Worm (Caenorhabditis elegans): Measurements from ENCODE around the gene era-1.

The era-1 gene

ce11 chrV:6736877-6737276 lies 34.0 kb downstream of the era-1 start:
- TF ChIP-seq dve-1 (tag; optimal IDR thresholded peaks at IDR 0.05) (no peak), odd-2 (tag; optimal IDR thresholded peaks at IDR 0.05) (no peak), K02D7.2 (tag; optimal IDR thresholded peaks at IDR 0.05) (no peak), ztf-16 (tag; optimal IDR thresholded peaks at IDR 0.05) (no peak), ceh-14 (tag; optimal IDR thresholded peaks at IDR 0.05) (no peak), mec-3 (tag; optimal IDR thresholded peaks at IDR 0.05; ENCODE audit: borderline replicate concordance) (no peak), madf-2 (tag; optimal IDR thresholded peaks at IDR 0.05) (no peak), unc-3 (GFP tag; conservative IDR thresholded peaks at IDR 0.05) (no peak), unc-3 (tag; optimal IDR thresholded peaks at IDR 0.05) (no peak), sox-2 (GFP tag; IDR thresholded peaks at IDR 0.05) (no peak), ttx-3 (tag; optimal IDR thresholded peaks at IDR 0.05) (no peak), pros-1 (tag; optimal IDR thresholded peaks at IDR 0.05) (no peak)

- no peak for TF ChIP-seq K02D7.2 (tag; optimal IDR thresholded peaks at IDR 0.05)
- no peak for TF ChIP-seq T23F11.4 (GFP tag; optimal IDR thresholded peaks at IDR 0.05)
- TF ChIP-seq ceh-31 (tag; optimal IDR thresholded peaks at IDR 0.05): no peak
- no peak for TF ChIP-seq che-1 (tag; optimal IDR thresholded peaks at IDR 0.05)
- no peak for TF ChIP-seq pat-9 (tag; optimal IDR thresholded peaks at IDR 0.05)
- TF ChIP-seq ceh-34 (tag; optimal IDR thresholded peaks at IDR 0.05): no peak
- TF ChIP-seq ttx-3 (tag; optimal IDR thresholded peaks at IDR 0.05): no peak
- TF ChIP-seq sox-4 (tag; optimal IDR thresholded peaks at IDR 0.05): no peak
- TF ChIP-seq fkh-10 (GFP tag; optimal IDR thresholded peaks at IDR 0.05): no peak
- no peak for TF ChIP-seq zip-5 (tag; optimal IDR thresholded peaks at IDR 0.05)
- TF ChIP-seq odd-2 (tag; optimal IDR thresholded peaks at IDR 0.05): no peak
- TF ChIP-seq nhr-232 (tag; optimal IDR thresholded peaks at IDR 0.05): no peak
- TF ChIP-seq lin-11 (tag; optimal IDR thresholded peaks at IDR 0.05): no peak
- TF ChIP-seq unc-3 (GFP tag; conservative IDR thresholded peaks at IDR 0.05): no peak
- no peak for TF ChIP-seq unc-3 (tag; optimal IDR thresholded peaks at IDR 0.05)
- no peak for TF ChIP-seq dmd-4 (tag; optimal IDR thresholded peaks at IDR 0.05; ENCODE audit: borderline replicate concordance)
- TF ChIP-seq sdc-2 (tag; optimal IDR thresholded peaks at IDR 0.05): no peak
- TF ChIP-seq hlh-6 (tag; optimal IDR thresholded peaks at IDR 0.05): no peak
- TF ChIP-seq hlh-8 (tag; optimal IDR thresholded peaks at IDR 0.05): no peak
These were observed 41.9 kb downstream of the era-1 start, which contains the start of gene T25F10.3 for ce11 chrV:6744774-6745173. Gene T25F10.3 (plus strand): TSS chrV:6745081.

- TF ChIP-seq elt-2 (tag; optimal IDR thresholded peaks at IDR 0.05) (no peak), ceh-18 (tag; optimal IDR thresholded peaks at IDR 0.05) (peak; percentile 49), hlh-30 (tag; optimal IDR thresholded peaks at IDR 0.05; ENCODE audit: insufficient read depth) (peak; percentile 47)
These were observed 48.7 kb downstream of the era-1 start for ce11 chrV:6751493-6752100.

- no peak for TF ChIP-seq eyg-1 (tag; optimal IDR thresholded peaks at IDR 0.05)
- TF ChIP-seq unc-55 (GFP tag; optimal IDR thresholded peaks at IDR 0.05): no peak
- TF ChIP-seq pros-1 (tag; optimal IDR thresholded peaks at IDR 0.05): no peak
- TF ChIP-seq odd-2 (tag; optimal IDR thresholded peaks at IDR 0.05): no peak
- TF ChIP-seq ztf-16 (tag; optimal IDR thresholded peaks at IDR 0.05): no peak
- no peak for TF ChIP-seq ceh-30 (tag; optimal IDR thresholded peaks at IDR 0.05)
- no peak for TF ChIP-seq ceh-9 (tag; optimal IDR thresholded peaks at IDR 0.05)
- no peak for TF ChIP-seq C38D4.7 (GFP tag; optimal IDR thresholded peaks at IDR 0.05)
- no peak for TF ChIP-seq unc-3 (GFP tag; conservative IDR thresholded peaks at IDR 0.05)
- no peak for TF ChIP-seq unc-3 (tag; optimal IDR thresholded peaks at IDR 0.05)
These were observed 50.4 kb downstream of the era-1 start for ce11 chrV:6753257-6753656.
